Fruit fly (Drosophila melanogaster) whole organism, adult: Measurements from ENCODE around the gene GstD6.
A peak's percentile ranks its signal among the peaks of the same experiment; 100 is the strongest.

Experiments
- CG11617 ChIP-seq: fragments of 200-800 bp; sonication (Bioruptor generic); optimal IDR thresholded peaks from 2 replicates; lab custom pipeline; 2017; ENCODE audit warnings: mild to moderate bottlenecking, missing biosample characterization, missing genetic modification reagents, missing genetic modification characterization
- CG12768 ChIP-seq: fragments of 200-800 bp; sonication (Bioruptor generic); optimal IDR thresholded peaks from 2 replicates; lab custom pipeline; 2017; ENCODE audit warnings: missing biosample characterization, missing genetic modification characterization, mild to moderate bottlenecking, moderate library complexity, missing genetic modification reagents
- CG33017 ChIP-seq: fragments of 200-800 bp; sonication (Bioruptor generic); optimal IDR thresholded peaks from 2 replicates; lab custom pipeline; 2018; ENCODE audit warnings: missing biosample characterization, mild to moderate bottlenecking, missing genetic modification characterization, moderate library complexity
- CG5204 ChIP-seq: fragments of 200-800 bp; sonication (Bioruptor generic); optimal IDR thresholded peaks from 2 replicates; lab custom pipeline; 2016; ENCODE audit warnings: missing biosample characterization, missing genetic modification characterization
- CG7101 ChIP-seq: fragments of 200-800 bp; sonication (Bioruptor generic); optimal IDR thresholded peaks from 2 replicates; lab custom pipeline; 2018; ENCODE audit warnings: missing biosample characterization, mild to moderate bottlenecking, missing genetic modification characterization, moderate library complexity
- Crg-1 ChIP-seq: fragments of 200-800 bp; sonication (Bioruptor generic); optimal IDR thresholded peaks from 2 replicates; lab custom pipeline; 2016; ENCODE audit warnings: missing biosample characterization, missing genetic modification characterization
- cic ChIP-seq: fragments of 200-800 bp; sonication (Bioruptor generic); optimal IDR thresholded peaks from 2 replicates; lab custom pipeline; 2017; ENCODE audit warnings: missing biosample characterization, mild to moderate bottlenecking, missing genetic modification characterization, moderate library complexity
- cnc ChIP-seq, 2 experiments: fragments of >200 bp; optimal IDR thresholded peaks; 2 replicates each; lab custom pipeline; 2017
- kay ChIP-seq: fragments of 200-800 bp; sonication (Bioruptor generic); peaks from one replicate; lab custom pipeline; 2016; ENCODE audit warnings: missing biosample characterization, missing genetic modification characterization, borderline replicate concordance
- pad ChIP-seq: fragments of 200-800 bp; sonication (Bioruptor generic); optimal IDR thresholded peaks from 3 replicates; lab custom pipeline; 2017; ENCODE audit warnings: missing biosample characterization, missing genetic modification characterization, mild to moderate bottlenecking, moderate library complexity, missing genetic modification reagents
- tj ChIP-seq: fragments of 200-800 bp; sonication (Bioruptor generic); optimal IDR thresholded peaks from 3 replicates; lab custom pipeline; 2017; ENCODE audit warnings: missing biosample characterization, mild to moderate bottlenecking, missing genetic modification characterization, moderate library complexity

DNA sequence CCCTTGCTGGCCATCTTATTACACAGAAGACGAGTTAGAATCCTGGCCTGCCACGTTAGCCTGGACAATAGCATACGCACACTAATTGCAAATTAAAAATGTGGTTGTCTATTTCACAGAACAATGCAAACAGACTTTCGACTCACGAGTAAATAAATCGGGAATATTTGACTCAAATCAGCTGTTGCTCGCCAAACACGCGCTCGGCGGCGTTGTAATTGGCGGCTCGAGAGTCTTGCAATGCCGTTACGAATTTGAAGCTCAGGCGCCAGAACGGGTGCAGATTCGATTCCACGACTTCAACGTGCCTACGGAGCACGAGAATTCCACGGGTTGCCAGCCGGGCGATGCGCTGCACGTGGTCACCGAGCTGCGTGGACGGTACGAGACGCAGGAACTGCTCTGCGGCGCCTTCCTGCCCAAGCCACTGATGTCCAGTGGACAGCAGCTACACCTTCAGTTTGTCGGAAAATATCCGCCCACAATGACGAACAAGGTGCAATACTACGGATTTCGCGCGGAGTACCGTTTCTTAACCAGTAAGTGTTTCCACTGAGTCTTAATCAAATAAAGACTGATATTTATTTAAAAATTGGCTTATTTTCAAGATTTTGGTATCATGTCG is 24.9 kb downstream of the GstD6 start, which contains the start of gene DNAlig3:
- peak; percentile 15 for TF ChIP-seq CG7101
- no peak for TF ChIP-seq pad (GFP tag; lab: Kevin White, UChicago)
- peak; percentile 6 for TF ChIP-seq CG33017 (tag; lab: Kevin White, UChicago)
- peak; percentile 44 for TF ChIP-seq CG12768
- peak; percentile 26 for TF ChIP-seq CG11617 (GFP tag; lab: Kevin White, UChicago)
- no peak for TF ChIP-seq kay (GFP tag; lab: Kevin White, UChicago)
- no peak for TF ChIP-seq CG5204 (GFP tag; lab: Kevin White, UChicago)
- no peak for TF ChIP-seq cnc (optimal IDR thresholded peaks at IDR 0.05; lab: Kevin White, UChicago)
- peak; percentile 30 for TF ChIP-seq cic (GFP tag; lab: Kevin White, UChicago)
- TF ChIP-seq tj (GFP tag; lab: Kevin White, UChicago): no peak
- no peak for TF ChIP-seq Crg-1
